Fruit fly (Drosophila melanogaster): ENCODE data around the gene CG4686.
A peak's percentile ranks its signal among the peaks of the same experiment; 100 is the strongest.

The CG4686 gene

dm6 chr3R:19843888-19844287 is 20.4 kb upstream of the CG4686 start (continued):
- TF ChIP-seq Jarid2 (GFP tag; optimal IDR thresholded peaks at IDR 0.05) = no peak
- peak; percentile 28; the same call in 1 of the 2 replicates for TF ChIP-seq Xrp1 (GFP tag; IDR thresholded peaks at IDR 0.05)
- TF ChIP-seq gcm2 (GFP tag; optimal IDR thresholded peaks at IDR 0.05) = no peak
- TF ChIP-seq NfI (GFP tag; optimal IDR thresholded peaks at IDR 0.05) = no peak
- no peak for TF ChIP-seq esg (GFP tag; conservative IDR thresholded peaks at IDR 0.05)
- TF ChIP-seq CG17829 (tag; optimal IDR thresholded peaks at IDR 0.05) = peak; percentile 33
- TF ChIP-seq Opbp (GFP tag; IDR thresholded peaks at IDR 0.05; ENCODE audit: partially characterized antibody) = no peak
- TF ChIP-seq CG14441 (GFP tag; IDR thresholded peaks at IDR 0.05) = no peak
- TF ChIP-seq CG18011 (GFP tag; optimal IDR thresholded peaks at IDR 0.05) = no peak
- TF ChIP-seq pnt (GFP tag; optimal IDR thresholded peaks at IDR 0.05) = no peak
- no peak for TF ChIP-seq GATAe (GFP tag; conservative IDR thresholded peaks at IDR 0.05)
- no peak for TF ChIP-seq tna (GFP tag; IDR thresholded peaks at IDR 0.05; ENCODE audit: partially characterized antibody)
- no peak for TF ChIP-seq scrt (GFP tag; optimal IDR thresholded peaks at IDR 0.05)
- TF ChIP-seq tap (tag; optimal IDR thresholded peaks at IDR 0.05) = no peak
- no peak for TF ChIP-seq chif (GFP tag; optimal IDR thresholded peaks at IDR 0.05)
- no peak for TF ChIP-seq repo (GFP tag; optimal IDR thresholded peaks at IDR 0.05)
- TF ChIP-seq Blimp-1 (GFP tag; optimal IDR thresholded peaks at IDR 0.05) = peak; percentile 35
- TF ChIP-seq CkIIα-i1 (GFP tag; IDR thresholded peaks at IDR 0.05) = no peak
- peak; percentile 54 for TF ChIP-seq CG10979 (tag; optimal IDR thresholded peaks at IDR 0.05)
- TF ChIP-seq Eip74EF (GFP tag; optimal IDR thresholded peaks at IDR 0.05) = no peak
- no peak for TF ChIP-seq CG10431 (GFP tag; optimal IDR thresholded peaks at IDR 0.05)
- TF ChIP-seq Side (GFP tag; optimal IDR thresholded peaks at IDR 0.05) = no peak
- no peak for TF ChIP-seq Dref (GFP tag; IDR thresholded peaks at IDR 0.05)
- TF ChIP-seq CG13894 (tag; optimal IDR thresholded peaks at IDR 0.05) = no peak
- no peak for TF ChIP-seq Ada2b (GFP tag; IDR thresholded peaks at IDR 0.05)
- TF ChIP-seq Myb (GFP tag; optimal IDR thresholded peaks at IDR 0.05) = no peak
- no peak for TF ChIP-seq Deaf1 (tag; optimal IDR thresholded peaks at IDR 0.05)
- no peak for TF ChIP-seq zen2 (GFP tag; IDR thresholded peaks at IDR 0.05; ENCODE audit: partially characterized antibody)
- TF ChIP-seq CG3065 (GFP tag; optimal IDR thresholded peaks at IDR 0.05) = no peak
- TF ChIP-seq Atf3 (GFP tag; optimal IDR thresholded peaks at IDR 0.05) = no peak
- TF ChIP-seq disco-r (GFP tag; optimal IDR thresholded peaks at IDR 0.05) = no peak
- peak; percentile 0 for TF ChIP-seq sens (GFP tag)
- TF ChIP-seq rib (GFP tag; IDR thresholded peaks at IDR 0.05) = no peak
- TF ChIP-seq CG2120 (GFP tag; optimal IDR thresholded peaks at IDR 0.05) = no peak
- no peak for TF ChIP-seq kni (GFP tag; optimal IDR thresholded peaks at IDR 0.05)
- TF ChIP-seq gsb (GFP tag; IDR thresholded peaks at IDR 0.05) = no peak
- peak; percentile 54; the same call in 2 of the 3 replicates for TF ChIP-seq CG17361 (GFP tag; IDR thresholded peaks at IDR 0.05)
- TF ChIP-seq cas (GFP tag; IDR thresholded peaks at IDR 0.05) = no peak
- TF ChIP-seq nmo (GFP tag; optimal IDR thresholded peaks at IDR 0.05) = peak; percentile 26
- no peak for TF ChIP-seq kah (GFP tag; optimal IDR thresholded peaks at IDR 0.05)
- TF ChIP-seq CG10267 (tag; optimal IDR thresholded peaks at IDR 0.05) = peak; percentile 18
- TF ChIP-seq gem (tag; optimal IDR thresholded peaks at IDR 0.05) = no peak
- TF ChIP-seq abd-A (tag; optimal IDR thresholded peaks at IDR 0.05) = no peak
- no peak for TF ChIP-seq row (GFP tag; IDR thresholded peaks at IDR 0.05)
- TF ChIP-seq CG3163 (GFP tag; optimal IDR thresholded peaks at IDR 0.05) = no peak

All from whole organism, embryonic.